Worm (Caenorhabditis elegans): ENCODE measurements around the gene F25B5.3.

Gene F25B5.3

ce11 chrIII:5948162-5948933, at the start of gene F25B5.3, which contains the start of gene F25B5.6:
TSS of gene F25B5.3 (plus strand) at chrIII:5948883.
TSS of gene F25B5.6 (minus strand) at chrIII:5948733.
- peak; percentile 20 for TF ChIP-seq C34F6.9 (tag; optimal IDR thresholded peaks at IDR 0.05)
- peak; percentile 27 for TF ChIP-seq fos-1 (tag; optimal IDR thresholded peaks at IDR 0.05)
- no peak for TF ChIP-seq nhr-77 (tag; optimal IDR thresholded peaks at IDR 0.05)
- peak in 1 of 2 experiments; percentile 16 for TF ChIP-seq lsy-2 (tag; optimal IDR thresholded peaks at IDR 0.05)
- TF ChIP-seq F13H6.1 (tag; optimal IDR thresholded peaks at IDR 0.05) = no peak
- TF ChIP-seq nhr-21 (tag; optimal IDR thresholded peaks at IDR 0.05) = peak; percentile 56
- peak; percentile 33 for TF ChIP-seq ama-1 (optimal IDR thresholded peaks at IDR 0.05)
- peak; percentile 34 for TF ChIP-seq gmeb-1 (tag; optimal IDR thresholded peaks at IDR 0.05)
- peak; percentile 63 for TF ChIP-seq unc-55 (GFP tag; optimal IDR thresholded peaks at IDR 0.05)
- TF ChIP-seq nhr-129 (tag; optimal IDR thresholded peaks at IDR 0.05) = peak; percentile 28
- peak; percentile 20 for TF ChIP-seq lin-13 (GFP tag; optimal IDR thresholded peaks at IDR 0.05)
- TF ChIP-seq sma-9 (GFP tag; optimal IDR thresholded peaks at IDR 0.05) = peak; percentile 8
- TF ChIP-seq sma-9 (tag; optimal IDR thresholded peaks at IDR 0.05) = no peak
- peak; percentile 37 for TF ChIP-seq crh-2 (tag; optimal IDR thresholded peaks at IDR 0.05)
- TF ChIP-seq mbf-1 (tag; optimal IDR thresholded peaks at IDR 0.05) = no peak

DNA sequence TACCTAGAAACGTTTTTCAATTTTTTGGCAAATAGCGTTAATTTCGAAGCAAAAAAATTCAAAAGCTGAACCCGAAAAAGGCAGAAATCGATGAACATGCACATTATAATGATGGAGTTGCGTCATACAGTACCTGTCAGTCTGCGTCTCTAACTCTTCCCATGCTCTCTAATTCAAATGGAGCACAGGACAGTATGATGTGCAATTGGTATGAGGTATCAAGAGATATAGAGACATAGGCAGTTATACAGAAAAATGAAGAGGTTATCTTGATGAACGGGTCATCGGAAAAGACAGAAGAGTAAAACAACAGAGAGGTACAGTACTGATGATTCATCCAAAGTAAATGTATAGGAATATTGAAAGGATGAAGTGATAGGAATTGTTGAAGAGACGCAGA, 48.0 kb upstream of the F25B5.3 start:
- TF ChIP-seq elt-1 (tag; optimal IDR thresholded peaks at IDR 0.05) (no peak), sem-4 (tag; optimal IDR thresholded peaks at IDR 0.05) (no peak), fos-1 (tag; optimal IDR thresholded peaks at IDR 0.05) (peak; percentile 69), alr-1 (tag; optimal IDR thresholded peaks at IDR 0.05) (no peak), sma-9 (GFP tag; optimal IDR thresholded peaks at IDR 0.05) (no peak), sma-9 (tag; optimal IDR thresholded peaks at IDR 0.05) (no peak), nhr-129 (tag; optimal IDR thresholded peaks at IDR 0.05) (peak; percentile 77), gmeb-1 (tag; optimal IDR thresholded peaks at IDR 0.05) (no peak), elt-3 (tag; optimal IDR thresholded peaks at IDR 0.05) (no peak)

ce11 chrIII:5902558-5902957, 46.1 kb upstream of the F25B5.3 start:
- no peak for TF ChIP-seq peb-1 (tag; optimal IDR thresholded peaks at IDR 0.05)
- TF ChIP-seq nhr-21 (tag; optimal IDR thresholded peaks at IDR 0.05) = no peak
- no peak for TF ChIP-seq snpc-4 (tag; optimal IDR thresholded peaks at IDR 0.05)
- no peak for TF ChIP-seq nhr-23 (tag; optimal IDR thresholded peaks at IDR 0.05)
- TF ChIP-seq lin-11 (tag; optimal IDR thresholded peaks at IDR 0.05) = no peak
- no peak for TF ChIP-seq lsy-2 (tag; optimal IDR thresholded peaks at IDR 0.05)
- TF ChIP-seq nhr-25 (tag; optimal IDR thresholded peaks at IDR 0.05) = no peak
- no peak for TF ChIP-seq nhr-77 (tag; optimal IDR thresholded peaks at IDR 0.05)
- TF ChIP-seq nhr-6 (tag; optimal IDR thresholded peaks at IDR 0.05) = no peak
- TF ChIP-seq fos-1 (tag; optimal IDR thresholded peaks at IDR 0.05) = no peak
- no peak for TF ChIP-seq aly-2 (tag; optimal IDR thresholded peaks at IDR 0.05)
- TF ChIP-seq nhr-129 (tag; optimal IDR thresholded peaks at IDR 0.05) = no peak
- TF ChIP-seq ztf-1 (GFP tag; conservative IDR thresholded peaks at IDR 0.05) = no peak
- no peak for TF ChIP-seq sma-9 (GFP tag; optimal IDR thresholded peaks at IDR 0.05)
- no peak for TF ChIP-seq sma-9 (tag; optimal IDR thresholded peaks at IDR 0.05)
- no peak for TF ChIP-seq unc-55 (GFP tag; optimal IDR thresholded peaks at IDR 0.05)
- no peak for TF ChIP-seq mab-5 (tag; optimal IDR thresholded peaks at IDR 0.05)
- TF ChIP-seq nhr-12 (tag; optimal IDR thresholded peaks at IDR 0.05) = no peak
- no peak for TF ChIP-seq elt-1 (tag; optimal IDR thresholded peaks at IDR 0.05)
- no peak for TF ChIP-seq ZK546.5 (tag; optimal IDR thresholded peaks at IDR 0.05)
- TF ChIP-seq nhr-11 (tag; optimal IDR thresholded peaks at IDR 0.05) = no peak

DNA sequence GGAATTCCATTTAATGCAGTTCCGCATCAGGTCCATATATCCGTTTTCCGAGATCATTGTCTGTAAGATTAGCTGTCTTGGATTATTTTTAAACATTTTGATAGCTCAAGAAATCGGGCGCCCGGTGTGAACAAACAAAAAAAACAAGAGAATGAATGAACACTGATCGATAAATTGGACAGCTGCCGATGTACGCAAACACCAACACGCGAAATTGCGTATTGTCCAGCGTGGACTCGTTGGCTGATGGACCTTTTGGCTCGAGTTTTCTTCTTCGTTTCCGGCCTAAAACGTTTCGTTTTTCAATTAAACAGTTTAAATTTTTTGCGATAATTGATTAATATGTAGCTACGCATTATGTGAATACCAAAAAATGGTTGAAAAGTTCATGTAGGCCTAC, 42.6 kb upstream of the F25B5.3 start, which contains the start of gene dpff-1:
TSS of gene dpff-1 (minus strand) at position 288 of the 400 bp plus-strand sequence.
- no peak for TF ChIP-seq nhr-21 (tag; optimal IDR thresholded peaks at IDR 0.05)
- peak; percentile 5 for TF ChIP-seq gmeb-1 (tag; optimal IDR thresholded peaks at IDR 0.05)
- TF ChIP-seq lin-39 (tag; optimal IDR thresholded peaks at IDR 0.05) = no peak
- TF ChIP-seq mdl-1 (tag; optimal IDR thresholded peaks at IDR 0.05) = no peak
- no peak for TF ChIP-seq dmd-4 (tag; optimal IDR thresholded peaks at IDR 0.05)
- TF ChIP-seq mab-5 (tag; optimal IDR thresholded peaks at IDR 0.05) = no peak
- TF ChIP-seq unc-62 (GFP tag; optimal IDR thresholded peaks at IDR 0.05) = no peak
- TF ChIP-seq alr-1 (tag; optimal IDR thresholded peaks at IDR 0.05) = no peak
- peak in 1 of 2 experiments; percentile 44 for TF ChIP-seq lsy-2 (tag; optimal IDR thresholded peaks at IDR 0.05)
- peak; percentile 3 for TF ChIP-seq crh-2 (tag; optimal IDR thresholded peaks at IDR 0.05)
- TF ChIP-seq blmp-1 (tag; optimal IDR thresholded peaks at IDR 0.05; ENCODE audit: insufficient read depth) = no peak
- peak; percentile 37 for TF ChIP-seq C34F6.9 (tag; optimal IDR thresholded peaks at IDR 0.05)
- no peak for TF ChIP-seq nhr-12 (tag; optimal IDR thresholded peaks at IDR 0.05)
- no peak for TF ChIP-seq sma-3 (GFP tag; optimal IDR thresholded peaks at IDR 0.05)
- TF ChIP-seq aly-2 (tag; optimal IDR thresholded peaks at IDR 0.05) = no peak
- peak; percentile 34 for TF ChIP-seq F13H6.1 (tag; optimal IDR thresholded peaks at IDR 0.05)
- TF ChIP-seq ztf-4 (tag; optimal IDR thresholded peaks at IDR 0.05) = no peak
- peak; percentile 39 for TF ChIP-seq nhr-129 (tag; optimal IDR thresholded peaks at IDR 0.05)
- TF ChIP-seq unc-55 (GFP tag; optimal IDR thresholded peaks at IDR 0.05) = peak; percentile 39
- TF ChIP-seq nhr-6 (tag; optimal IDR thresholded peaks at IDR 0.05) = no peak
- no peak for TF ChIP-seq nhr-11 (tag; optimal IDR thresholded peaks at IDR 0.05)
- peak; percentile 21 for TF ChIP-seq ama-1 (optimal IDR thresholded peaks at IDR 0.05)
